Fruit fly (Drosophila melanogaster) whole organism, embryonic: ENCODE results near the gene CG32847.

ENCODE experiments used
- CG10147 ChIP-seq: fragments of 200-800 bp; sonication (Bioruptor generic); optimal IDR thresholded peaks from 2 replicates; lab custom pipeline; 2019; ENCODE audit warnings: missing biosample characterization, mild to moderate bottlenecking, missing genetic modification characterization, moderate library complexity
- CG14860 ChIP-seq: fragments of 200-800 bp; sonication (Bioruptor generic); IDR thresholded peaks from 3 replicates; pipeline ENCODE4 v1.3.6; 2022; ENCODE audit warnings: missing biosample characterization, missing genetic modification characterization; ENCODE audit not compliant: partially characterized antibody
- CG1647 ChIP-seq: fragments of 200-800 bp; sonication (Bioruptor generic); optimal IDR thresholded peaks from 3 replicates; lab custom pipeline; 2016; ENCODE audit warnings: missing biosample characterization, missing genetic modification characterization
- CG16815 ChIP-seq: fragments of 200-800 bp; sonication (Bioruptor generic); optimal IDR thresholded peaks from 3 replicates; lab custom pipeline; 2017; ENCODE audit warnings: missing biosample characterization, mild to moderate bottlenecking, missing genetic modification characterization
- CG2199 ChIP-seq: fragments of 200-800 bp; sonication (Bioruptor generic); IDR thresholded peaks from 3 replicates; pipeline ENCODE4 v1.3.6; 2022; ENCODE audit warnings: missing biosample characterization, missing genetic modification characterization
- CG2678 ChIP-seq: fragments of 200-800 bp; sonication (Bioruptor generic); optimal IDR thresholded peaks from 3 replicates; lab custom pipeline; 2019; ENCODE audit warnings: missing biosample characterization, mild to moderate bottlenecking, missing genetic modification characterization, moderate library complexity
- CG31441 ChIP-seq: fragments of 200-800 bp; sonication (Bioruptor generic); IDR thresholded peaks from 2 replicates; pipeline ENCODE4 v1.3.6; 2022; ENCODE audit warnings: missing biosample characterization, missing genetic modification characterization
- CG4360 ChIP-seq: fragments of 200-800 bp; sonication (Bioruptor generic); IDR thresholded peaks from 2 replicates; pipeline ENCODE4 v1.3.6; 2022; ENCODE audit warnings: missing biosample characterization, missing genetic modification characterization
- CG4820 ChIP-seq: fragments of 200-800 bp; sonication (Bioruptor generic); optimal IDR thresholded peaks from 3 replicates; lab custom pipeline; 2016; ENCODE audit warnings: missing biosample characterization, missing genetic modification characterization
- CG4854 ChIP-seq: fragments of 200-800 bp; sonication (Bioruptor generic); optimal IDR thresholded peaks from 2 replicates; lab custom pipeline; 2016; ENCODE audit warnings: missing biosample characterization, missing genetic modification characterization, inconsistent platforms
- CG6765 ChIP-seq: fragments of 200-800 bp; sonication (Bioruptor generic); optimal IDR thresholded peaks from 3 replicates; lab custom pipeline; 2017; ENCODE audit warnings: missing biosample characterization, mild to moderate bottlenecking, missing genetic modification characterization
- CG9437 ChIP-seq: fragments of 200-800 bp; sonication (Bioruptor generic); optimal IDR thresholded peaks from 2 replicates; lab custom pipeline; 2018; ENCODE audit warnings: missing biosample characterization, mild to moderate bottlenecking, missing genetic modification characterization
- Dad ChIP-seq: fragments of 200-800 bp; sonication (Bioruptor generic); optimal IDR thresholded peaks from 3 replicates; lab custom pipeline; 2016; ENCODE audit warnings: missing biosample characterization, missing genetic modification characterization
- Dip2 ChIP-seq: fragments of 200-800 bp; sonication (Bioruptor generic); IDR thresholded peaks from 2 replicates; pipeline ENCODE4 v1.3.6; 2022; ENCODE audit warnings: missing biosample characterization, missing genetic modification characterization
- Dp ChIP-seq: fragments of 200-800 bp; sonication (Bioruptor generic); optimal IDR thresholded peaks from 2 replicates; lab custom pipeline; 2018; ENCODE audit warnings: missing biosample characterization, mild to moderate bottlenecking, missing genetic modification characterization, moderate library complexity
- Ets65A ChIP-seq: fragments of 200-800 bp; sonication (Bioruptor generic); peaks from one replicate; lab custom pipeline; 2016; ENCODE audit warnings: missing biosample characterization, missing genetic modification characterization
- Fer3 ChIP-seq: fragments of 200-800 bp; sonication (Bioruptor generic); optimal IDR thresholded peaks from 2 replicates; lab custom pipeline; 2018; ENCODE audit warnings: missing biosample characterization, mild to moderate bottlenecking, missing genetic modification characterization, moderate library complexity
- Gsc ChIP-seq: fragments of 200-800 bp; sonication (Bioruptor generic); IDR thresholded peaks from 2 replicates; pipeline ENCODE4 v1.3.6; 2022; ENCODE audit warnings: missing biosample characterization, missing genetic modification characterization
- Hand ChIP-seq: fragments of 200-800 bp; sonication (Bioruptor generic); optimal IDR thresholded peaks from 2 replicates; lab custom pipeline; 2017; ENCODE audit warnings: mild to moderate bottlenecking, missing biosample characterization, missing genetic modification reagents, missing genetic modification characterization
- HmgD ChIP-seq: fragments of 200-800 bp; sonication (Bioruptor generic); optimal IDR thresholded peaks from 3 replicates; lab custom pipeline; 2016; ENCODE audit warnings: missing biosample characterization, missing genetic modification characterization
- Hr51 ChIP-seq, 2 experiments: fragments of 200-800 bp; sonication (Bioruptor generic); optimal IDR thresholded peaks; 2 replicates in 1 of 2; 3 replicates in 1 of 2; lab custom pipeline; 2016 to 2018; ENCODE audit warnings: missing biosample characterization in 2 of 2, missing genetic modification characterization in 2 of 2, mild to moderate bottlenecking in 1 of 2, moderate library complexity in 1 of 2
- Meics ChIP-seq: fragments of 200-800 bp; sonication (Bioruptor generic); optimal IDR thresholded peaks from 2 replicates; lab custom pipeline; 2017; ENCODE audit warnings: missing biosample characterization, mild to moderate bottlenecking, missing genetic modification characterization
- NC2α ChIP-seq: fragments of 200-800 bp; sonication (Bioruptor generic); optimal IDR thresholded peaks from 2 replicates; lab custom pipeline; 2016; ENCODE audit warnings: missing biosample characterization, missing genetic modification characterization
- Opbp ChIP-seq: fragments of 200-800 bp; sonication (Bioruptor generic); IDR thresholded peaks from 3 replicates; pipeline ENCODE4 v1.3.6; 2022; ENCODE audit warnings: missing biosample characterization, missing genetic modification characterization; ENCODE audit not compliant: partially characterized antibody
- Pdp1 ChIP-seq, 2 experiments: fragments of 200-800 bp; sonication (Bioruptor generic); optimal IDR thresholded peaks; 3 replicates each; lab custom pipeline; 2016; ENCODE audit warnings: missing biosample characterization in 2 of 2, missing genetic modification characterization in 2 of 2, mild to moderate bottlenecking in 1 of 2, moderate library complexity in 1 of 2
- Rfx ChIP-seq: fragments of 200-800 bp; sonication (Bioruptor generic); IDR thresholded peaks from 2 replicates; pipeline ENCODE4 v1.3.6; 2022; ENCODE audit warnings: missing biosample characterization, missing genetic modification characterization
- Ssrp ChIP-seq: fragments of 200-800 bp; sonication (Bioruptor generic); optimal IDR thresholded peaks from 2 replicates; lab custom pipeline; 2018; ENCODE audit warnings: missing biosample characterization, mild to moderate bottlenecking, missing genetic modification characterization, moderate library complexity
- Trl ChIP-seq, 3 experiments: fragments of >200 bp in 2 of 3; fragments of 200-800 bp in 1 of 3; sonication (Bioruptor generic) in 1 of 3; optimal IDR thresholded peaks; 2 replicates in 1 of 3; 3 replicates in 2 of 3; lab custom pipeline; 2016 to 2017; ENCODE audit warnings: missing biosample characterization in 1 of 3, missing genetic modification characterization in 1 of 3
- Xrp1 ChIP-seq: fragments of 200-800 bp; sonication (Bioruptor generic); IDR thresholded peaks from 2 replicates; pipeline ENCODE4 v1.3.6; 2022; ENCODE audit warnings: missing biosample characterization, missing genetic modification characterization
- ac ChIP-seq: fragments of 200-800 bp; sonication (Bioruptor generic); optimal IDR thresholded peaks from 3 replicates; lab custom pipeline; 2017; ENCODE audit warnings: missing biosample characterization, mild to moderate bottlenecking, missing genetic modification characterization
- bsh ChIP-seq, 2 experiments: fragments of 200-800 bp; sonication (Bioruptor generic); optimal IDR thresholded peaks; 2 replicates each; lab custom pipeline; 2017 to 2018; ENCODE audit warnings: mild to moderate bottlenecking in 2 of 2, missing biosample characterization in 2 of 2, missing genetic modification characterization in 2 of 2, moderate library complexity in 1 of 2
- cg ChIP-seq: fragments of 200-800 bp; sonication (Bioruptor generic); optimal IDR thresholded peaks from 3 replicates; lab custom pipeline; 2019; ENCODE audit warnings: missing biosample characterization, mild to moderate bottlenecking, missing genetic modification characterization, moderate library complexity
- croc ChIP-seq: fragments of 200-800 bp; sonication (Bioruptor generic); conservative IDR thresholded peaks from 3 replicates; pipeline ENCODE4 v1.3.6; 2022; ENCODE audit warnings: missing biosample characterization, missing genetic modification characterization
- ems ChIP-seq: fragments of 200-800 bp; sonication (Bioruptor generic); optimal IDR thresholded peaks from 3 replicates; lab custom pipeline; 2016; ENCODE audit warnings: missing biosample characterization, missing genetic modification characterization
- gsb ChIP-seq: fragments of 200-800 bp; sonication (Bioruptor generic); IDR thresholded peaks from 2 replicates; pipeline ENCODE4 v1.3.6; 2022; ENCODE audit warnings: missing biosample characterization, missing genetic modification characterization
- jing ChIP-seq: fragments of 200-800 bp; sonication (Bioruptor generic); optimal IDR thresholded peaks from 2 replicates; lab custom pipeline; 2018; ENCODE audit warnings: missing biosample characterization, mild to moderate bottlenecking, missing genetic modification characterization
- lmd ChIP-seq: fragments of 200-800 bp; sonication (Bioruptor generic); IDR thresholded peaks from 2 replicates; pipeline ENCODE4 v1.3.6; 2022; ENCODE audit warnings: missing biosample characterization, missing genetic modification characterization
- mam ChIP-seq: fragments of 200-800 bp; sonication (Bioruptor generic); optimal IDR thresholded peaks from 3 replicates; lab custom pipeline; 2016; ENCODE audit warnings: missing biosample characterization, missing genetic modification characterization
- nerfin-2 ChIP-seq: fragments of 200-800 bp; sonication (Bioruptor generic); IDR thresholded peaks from 2 replicates; pipeline ENCODE4 v1.3.6; 2022; ENCODE audit warnings: missing biosample characterization, missing genetic modification characterization; ENCODE audit not compliant: partially characterized antibody
- odd ChIP-seq: fragments of 200-800 bp; sonication (Bioruptor generic); optimal IDR thresholded peaks from 2 replicates; lab custom pipeline; 2017; ENCODE audit warnings: missing biosample characterization, mild to moderate bottlenecking, missing genetic modification characterization
- org-1 ChIP-seq: fragments of 200-800 bp; sonication (Bioruptor generic); optimal IDR thresholded peaks from 2 replicates; lab custom pipeline; 2017; ENCODE audit warnings: missing biosample characterization, missing genetic modification characterization
- ranshi ChIP-seq: fragments of 200-800 bp; sonication (Bioruptor generic); IDR thresholded peaks from 2 replicates; pipeline ENCODE4 v1.3.6; 2022; ENCODE audit warnings: missing biosample characterization, missing genetic modification characterization
- row ChIP-seq: fragments of 200-800 bp; sonication (Bioruptor generic); IDR thresholded peaks from 3 replicates; pipeline ENCODE4 v1.3.6; 2022; ENCODE audit warnings: missing biosample characterization, missing genetic modification characterization
- sens ChIP-seq: fragments of 200-800 bp; sonication (Bioruptor generic); peaks from one replicate; lab custom pipeline; 2016; ENCODE audit warnings: missing biosample characterization, missing genetic modification characterization
- sisA ChIP-seq: fragments of 200-800 bp; sonication (Bioruptor generic); IDR thresholded peaks from 2 replicates; pipeline ENCODE4 v1.3.6; 2022; ENCODE audit warnings: missing biosample characterization, missing genetic modification characterization
- slp2 ChIP-seq: fragments of 200-800 bp; sonication (Bioruptor generic); optimal IDR thresholded peaks from 2 replicates; lab custom pipeline; 2016; ENCODE audit warnings: missing biosample characterization, missing genetic modification characterization
- tap ChIP-seq: fragments of 200-800 bp; optimal IDR thresholded peaks from 3 replicates; lab custom pipeline; 2019; ENCODE audit warnings: missing biosample characterization, mild to moderate bottlenecking, missing genetic modification characterization, moderate library complexity
- yki ChIP-seq: fragments of >200 bp; optimal IDR thresholded peaks from 3 replicates; lab custom pipeline; 2018
- zen2 ChIP-seq: fragments of 200-800 bp; sonication (Bioruptor generic); IDR thresholded peaks from 3 replicates; pipeline ENCODE4 v1.3.6; 2022; ENCODE audit warnings: missing biosample characterization, missing genetic modification characterization; ENCODE audit not compliant: partially characterized antibody

The CG32847 gene

dm6 chr3L:15089083-15089704, 32.2 kb upstream of the CG32847 start (continued):
- TF ChIP-seq HmgD (no peak), Gsc (GFP tag; lab: Robert Waterston, UW) (no peak), ems (no peak), CG16815 (GFP tag; lab: Kevin White, UChicago) (no peak), Hand (GFP tag; lab: Kevin White, UChicago) (no peak), CG2199 (GFP tag; lab: Robert Waterston, UW) (no peak), CG2678 (tag; lab: Kevin White, UChicago) (peak; percentile 60), jing (GFP tag; lab: Kevin White, UChicago) (no peak), CG14860 (GFP tag; lab: Robert Waterston, UW) (no peak), ranshi (GFP tag; lab: Robert Waterston, UW) (no peak), Xrp1 (GFP tag; lab: Robert Waterston, UW) (0 out of 2 replicates have a peak, but pooled peaks have one; percentile 6), croc (GFP tag; lab: Robert Waterston, UW) (no peak), Dp (GFP tag; lab: Kevin White, UChicago) (no peak), CG4854 (no peak), CG10147 (GFP tag; lab: Kevin White, UChicago) (peak; percentile 5), sisA (GFP tag; lab: Robert Waterston, UW) (no peak), lmd (GFP tag; lab: Robert Waterston, UW) (no peak), cg (no peak), gsb (GFP tag; lab: Robert Waterston, UW) (no peak), odd (GFP tag; lab: Kevin White, UChicago) (no peak), ac (no peak), Dad (no peak), Meics (GFP tag; lab: Kevin White, UChicago) (peak; percentile 15), NC2α (GFP tag; lab: Kevin White, UChicago) (no peak), Dip2 (GFP tag; lab: Robert Waterston, UW) (no peak), row (GFP tag; lab: Robert Waterston, UW) (peak; percentile 41; the same call in 2 of the 3 replicates), tap (peak; percentile 43), nerfin-2 (no peak), Rfx (GFP tag; lab: Robert Waterston, UW) (no peak), CG31441 (peak; percentile 48), Hr51 (GFP tag; optimal IDR thresholded peaks at IDR 0.05; lab: Kevin White, UChicago) (peak in 1 of 2 experiments; percentile 65), org-1 (no peak), bsh (GFP tag; optimal IDR thresholded peaks at IDR 0.05; lab: Kevin White, UChicago) (peak in 1 of 2 experiments; percentile 44), mam (GFP tag; lab: Kevin White, UChicago) (no peak)

DNA sequence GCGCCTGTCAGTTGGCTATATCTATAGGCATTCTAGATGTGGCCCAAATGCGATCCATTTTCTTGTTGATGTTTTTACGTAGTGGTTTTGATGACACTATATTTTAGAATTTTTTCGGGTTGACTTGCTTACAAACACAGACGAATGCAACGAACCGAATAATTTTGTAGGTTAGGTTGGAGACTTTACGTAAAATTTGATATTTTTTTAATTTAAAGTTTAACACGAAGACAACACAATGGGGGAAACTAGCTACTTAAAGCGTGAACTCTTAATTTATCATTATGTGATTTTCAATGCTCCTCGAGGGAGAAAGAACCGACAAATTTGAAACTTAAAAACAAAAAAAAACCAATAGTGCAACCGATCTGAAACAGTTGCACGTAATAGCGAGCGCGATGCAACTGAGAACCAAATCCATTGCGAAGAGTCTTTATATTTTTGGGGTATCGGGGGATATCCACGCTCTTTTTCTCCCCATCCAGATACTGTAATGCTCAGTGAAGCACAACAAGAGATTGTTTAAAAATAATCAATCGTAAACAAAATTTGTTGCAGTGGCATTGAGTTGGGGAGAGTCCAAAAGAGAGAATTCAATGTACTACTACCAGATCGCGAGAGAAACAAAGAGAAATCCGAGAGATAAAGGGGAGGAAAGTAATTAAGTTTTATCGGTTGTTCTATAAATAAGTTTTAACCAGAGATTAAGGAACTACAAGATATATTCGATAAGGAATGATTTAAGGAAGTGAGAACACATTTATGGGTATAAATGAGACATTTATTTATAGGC, 31.3 kb upstream of the CG32847 start:
- no peak for TF ChIP-seq CG6765 (GFP tag; lab: Kevin White, UChicago)
- peak; percentile 37; the same call in 1 of the 3 replicates for TF ChIP-seq Opbp (GFP tag; lab: Robert Waterston, UW)
- peak; percentile 64 for TF ChIP-seq sens (GFP tag; lab: Kevin White, UChicago)
- no peak for TF ChIP-seq Ssrp
- TF ChIP-seq zen2 (GFP tag; lab: Robert Waterston, UW) = no peak
- no peak for TF ChIP-seq gsb (GFP tag; lab: Robert Waterston, UW)
- TF ChIP-seq CG2199 (GFP tag; lab: Robert Waterston, UW) = peak; percentile 16; the same call in 1 of the 3 replicates
- TF ChIP-seq slp2 = no peak
- no peak for TF ChIP-seq Dip2 (GFP tag; lab: Robert Waterston, UW)
- TF ChIP-seq Fer3 = no peak
- TF ChIP-seq Pdp1 (GFP tag; optimal IDR thresholded peaks at IDR 0.05; lab: Kevin White, UChicago) = peak in 1 of 2 experiments; percentile 49
- TF ChIP-seq CG4360 = 0 out of 2 replicates have a peak, but pooled peaks have one; percentile 8
- peak; percentile 63 to 71 for TF ChIP-seq Trl (optimal IDR thresholded peaks at IDR 0.05; lab: Kevin White, UChicago)
- TF ChIP-seq Trl (GFP tag; optimal IDR thresholded peaks at IDR 0.05; lab: Kevin White, UChicago) = no peak
- TF ChIP-seq CG1647 (GFP tag; lab: Kevin White, UChicago) = no peak
- peak; percentile 5 for TF ChIP-seq yki
- peak; percentile 39 for TF ChIP-seq CG9437 (GFP tag; lab: Kevin White, UChicago)
- TF ChIP-seq CG4820 (GFP tag; lab: Kevin White, UChicago) = no peak
- no peak for TF ChIP-seq Ets65A (GFP tag; lab: Kevin White, UChicago)
